Worm (Caenorhabditis elegans) whole organism, L3 larva: ENCODE data around the gene ufbp-1.

Experiments
- aly-2 ChIP-seq: fragments of 150-350 bp; optimal IDR thresholded peaks from 2 replicates; lab custom pipeline; 2014; ENCODE audit warnings: missing biosample characterization, missing genetic modification characterization
- ceh-9 ChIP-seq: sonication (generic microtip); optimal IDR thresholded peaks from 2 replicates; lab custom pipeline; 2018; ENCODE audit warnings: missing biosample characterization, missing genetic modification characterization
- elt-1 ChIP-seq: fragments of 150-350 bp; optimal IDR thresholded peaks from 2 replicates; lab custom pipeline; 2014; ENCODE audit warnings: missing biosample characterization, missing genetic modification characterization
- fos-1 ChIP-seq: fragments of 150-350 bp; optimal IDR thresholded peaks from 2 replicates; lab custom pipeline; 2014; ENCODE audit warnings: missing biosample characterization, missing genetic modification characterization
- lin-15B ChIP-seq: fragments of 150-350 bp; optimal IDR thresholded peaks from 2 replicates; lab custom pipeline; 2014; ENCODE audit warnings: missing biosample characterization, missing genetic modification characterization
- nhr-28 ChIP-seq: fragments of 150-350 bp; optimal IDR thresholded peaks from 2 replicates; lab custom pipeline; 2014; ENCODE audit warnings: missing biosample characterization, missing genetic modification characterization
- pha-4 ChIP-seq: fragments of 150-350 bp; optimal IDR thresholded peaks from 2 replicates; lab custom pipeline; 2014; ENCODE audit warnings: missing biosample characterization, missing genetic modification reagents, missing genetic modification characterization

- TF ChIP-seq lin-15B (tag; lab: Kevin White, UChicago) (no peak), ceh-9 (tag; lab: Kevin White, UChicago) (no peak), elt-1 (tag; lab: Kevin White, UChicago) (no peak), nhr-28 (tag; lab: Kevin White, UChicago) (no peak), fos-1 (tag; lab: Kevin White, UChicago) (no peak), pha-4 (tag; lab: Kevin White, UChicago) (peak; percentile 32), aly-2 (tag; lab: Kevin White, UChicago) (no peak)
Measured at ce11 chrIII:8413501-8413900, 29.9 kb downstream of the ufbp-1 start.
